Fruit fly (Drosophila melanogaster) ovary, adult (tissue): ENCODE data around the gene Septin2.

Source experiments
- CG17801 ChIP-seq: fragments of 200-800 bp; optimal IDR thresholded peaks from 2 replicates; lab custom pipeline; 2019; ENCODE audit warnings: missing biosample characterization, mild to moderate bottlenecking, missing genetic modification characterization, moderate library complexity; ENCODE audit not compliant: partially characterized antibody

The Septin2 gene

dm6 chr3R:20587630-20588479 lies at the start of gene Septin2:
Gene Septin2, minus strand, starts transcription at chr3R:20588356.
- peak; percentile 65 for TF ChIP-seq CG17801 (GFP tag; lab: Kevin White, UChicago)

- TF ChIP-seq CG17801 (GFP tag; lab: Kevin White, UChicago) = no peak
Observed at dm6 chr3R:20635735-20636134, 47.6 kb upstream of the Septin2 start.

dm6 chr3R:20634674-20635594 lies 46.8 kb upstream of the Septin2 start, which contains the start of the genes Pi3K92E and Lrrk:
Gene Pi3K92E, minus strand, starts transcription at chr3R:20634732.
Gene Lrrk, plus strand, starts transcription at chr3R:20635480.
- TF ChIP-seq CG17801 (GFP tag; lab: Kevin White, UChicago) = peak; percentile 26

dm6 chr3R:20633984-20634446 lies 45.9 kb upstream of the Septin2 start:
- TF ChIP-seq CG17801 (GFP tag; lab: Kevin White, UChicago) = peak; percentile 46

- TF ChIP-seq CG17801 (GFP tag; lab: Kevin White, UChicago) = no peak
Observed at dm6 chr3R:20626123-20626522, 38.0 kb upstream of the Septin2 start.

dm6 chr3R:20622297-20623168 lies 34.4 kb upstream of the Septin2 start:
- TF ChIP-seq CG17801 (GFP tag; lab: Kevin White, UChicago) = no peak

dm6 chr3R:20621805-20622286 lies 33.7 kb upstream of the Septin2 start, which contains the start of gene H:
Gene H, plus strand, starts transcription at chr3R:20621938.
- TF ChIP-seq CG17801 (GFP tag; lab: Kevin White, UChicago) = no peak

- no peak for TF ChIP-seq CG17801 (GFP tag; lab: Kevin White, UChicago)
Observed at dm6 chr3R:20618947-20619346, 30.8 kb upstream of the Septin2 start.

- TF ChIP-seq CG17801 (GFP tag; lab: Kevin White, UChicago) = no peak
Observed at dm6 chr3R:20617583-20617982, 29.4 kb upstream of the Septin2 start, which contains the start of gene CG5466. Gene CG5466, plus strand, starts transcription at chr3R:20617883.

dm6 chr3R:20616801-20617200 lies 28.6 kb upstream of the Septin2 start, which contains the start of gene CG15923:
Gene CG15923, minus strand, starts transcription at chr3R:20616901.
- TF ChIP-seq CG17801 (GFP tag; lab: Kevin White, UChicago) = no peak

- no peak for TF ChIP-seq CG17801 (GFP tag; lab: Kevin White, UChicago)
Observed at dm6 chr3R:20608199-20608598, 20.0 kb upstream of the Septin2 start.

dm6 chr3R:20605562-20606155 lies 17.5 kb upstream of the Septin2 start:
- TF ChIP-seq CG17801 (GFP tag; lab: Kevin White, UChicago) = no peak

dm6 chr3R:20605078-20605477 lies 16.9 kb upstream of the Septin2 start:
- no peak for TF ChIP-seq CG17801 (GFP tag; lab: Kevin White, UChicago)
